Worm (Caenorhabditis elegans) whole organism, L4/young adult: ENCODE measurements around the gene sun-1.

Experiments
- W03F9.2 ChIP-seq: fragments of 150-350 bp; optimal IDR thresholded peaks from 2 replicates; lab custom pipeline; 2014; ENCODE audit warnings: missing biosample characterization, missing genetic modification characterization
- dao-5 ChIP-seq: sonication (generic microtip); optimal IDR thresholded peaks from 2 replicates; lab custom pipeline; 2016; ENCODE audit warnings: missing genotype, missing genetic modification characterization, moderate library complexity, missing compliant biosample characterization
- him-1 ChIP-seq: sonication (generic microtip); optimal IDR thresholded peaks from 2 replicates; lab custom pipeline; 2016; ENCODE audit warnings: missing genotype, missing genetic modification reagents, missing genetic modification characterization, missing compliant biosample characterization

- no peak for TF ChIP-seq him-1 (tag; lab: Kevin White, UChicago)
- peak; percentile 62 for TF ChIP-seq W03F9.2
- no peak for TF ChIP-seq dao-5 (tag; lab: Kevin White, UChicago)
Measured at ce11 chrV:13176117-13176753, 17.1 kb downstream of the sun-1 start, which contains the start of gene him-17.
